Fruit fly (Drosophila melanogaster) whole organism, embryonic: ENCODE measurements around the gene CG13454.
A peak's percentile ranks its signal among the peaks of the same experiment; 100 is the strongest.

Experiments
- Antp ChIP-seq: fragments of 200-800 bp; sonication (Bioruptor generic); optimal IDR thresholded peaks from 3 replicates; lab custom pipeline; 2016; ENCODE audit warnings: missing biosample characterization, missing genetic modification characterization
- Asciz ChIP-seq: fragments of 200-800 bp; sonication (Bioruptor generic); optimal IDR thresholded peaks from 2 replicates; lab custom pipeline; 2017; ENCODE audit warnings: missing biosample characterization, mild to moderate bottlenecking, missing genetic modification characterization, missing genetic modification reagents
- Bgb ChIP-seq: fragments of 200-800 bp; sonication (Bioruptor generic); IDR thresholded peaks from 2 replicates; pipeline ENCODE4 v1.3.6; 2022; ENCODE audit warnings: missing biosample characterization, missing genetic modification characterization; ENCODE audit not compliant: partially characterized antibody
- C15 ChIP-seq: fragments of 200-800 bp; sonication (Bioruptor generic); IDR thresholded peaks from 3 replicates; pipeline ENCODE4 v1.3.6; 2022; ENCODE audit warnings: missing biosample characterization, missing genetic modification characterization
- CG11695 ChIP-seq: fragments of 200-800 bp; sonication (Bioruptor generic); IDR thresholded peaks from 3 replicates; pipeline ENCODE4 v1.3.6; 2022; ENCODE audit warnings: missing biosample characterization, missing genetic modification characterization
- CG12155 ChIP-seq: fragments of 200-800 bp; sonication (Bioruptor generic); optimal IDR thresholded peaks from 3 replicates; lab custom pipeline; 2016; ENCODE audit warnings: missing biosample characterization, missing genetic modification characterization
- CG15269 ChIP-seq: fragments of 200-800 bp; sonication (Bioruptor generic); optimal IDR thresholded peaks from 2 replicates; lab custom pipeline; 2018; ENCODE audit warnings: missing biosample characterization, mild to moderate bottlenecking, missing genetic modification characterization, moderate library complexity
- CG17359 ChIP-seq: fragments of 200-800 bp; sonication (Bioruptor generic); optimal IDR thresholded peaks from 3 replicates; lab custom pipeline; 2018; ENCODE audit warnings: missing biosample characterization, mild to moderate bottlenecking, missing genetic modification characterization, moderate library complexity
- CG17829 ChIP-seq: fragments of 200-800 bp; optimal IDR thresholded peaks from 2 replicates; lab custom pipeline; 2019; ENCODE audit warnings: missing biosample characterization, mild to moderate bottlenecking, missing genetic modification characterization, moderate library complexity
- CG17912 ChIP-seq: fragments of 200-800 bp; sonication (Bioruptor generic); optimal IDR thresholded peaks from 2 replicates; lab custom pipeline; 2018; ENCODE audit warnings: missing biosample characterization, mild to moderate bottlenecking, missing genetic modification characterization
- CG1792 ChIP-seq: fragments of 200-800 bp; sonication (Bioruptor generic); optimal IDR thresholded peaks from 2 replicates; lab custom pipeline; 2016; ENCODE audit warnings: missing biosample characterization, missing genetic modification characterization
- CG18011 ChIP-seq: fragments of 200-800 bp; sonication (Bioruptor generic); optimal IDR thresholded peaks from 2 replicates; lab custom pipeline; 2017; ENCODE audit warnings: missing biosample characterization, missing genetic modification characterization, mild to moderate bottlenecking, moderate library complexity, missing genotype
- CG2120 ChIP-seq: fragments of 200-800 bp; sonication (Bioruptor generic); optimal IDR thresholded peaks from 3 replicates; lab custom pipeline; 2016; ENCODE audit warnings: missing biosample characterization, missing genetic modification characterization
- CG2889 ChIP-seq: fragments of 200-800 bp; sonication (Bioruptor generic); IDR thresholded peaks from 3 replicates; pipeline ENCODE4 v1.3.6; 2022; ENCODE audit warnings: missing biosample characterization, missing genetic modification characterization
- CG30431 ChIP-seq: fragments of 200-800 bp; sonication (Bioruptor generic); optimal IDR thresholded peaks from 2 replicates; lab custom pipeline; 2017; ENCODE audit warnings: missing biosample characterization, missing genetic modification characterization
- CG31365 ChIP-seq: fragments of 200-800 bp; sonication (Bioruptor generic); optimal IDR thresholded peaks from 2 replicates; lab custom pipeline; 2018; ENCODE audit warnings: missing biosample characterization, mild to moderate bottlenecking, missing genetic modification characterization
- CG32532 ChIP-seq: fragments of 200-800 bp; sonication (Bioruptor generic); IDR thresholded peaks from 2 replicates; pipeline ENCODE4 v1.3.6; 2022; ENCODE audit warnings: missing biosample characterization, missing genetic modification characterization
- CG34376 ChIP-seq: fragments of 200-800 bp; sonication (Bioruptor generic); optimal IDR thresholded peaks from 2 replicates; lab custom pipeline; 2018; ENCODE audit warnings: missing biosample characterization, mild to moderate bottlenecking, missing genetic modification characterization
- CG3847 ChIP-seq: fragments of 200-800 bp; sonication (Bioruptor generic); IDR thresholded peaks from 2 replicates; pipeline ENCODE4 v1.3.6; 2022; ENCODE audit warnings: missing biosample characterization, missing genetic modification characterization
- CG6791 ChIP-seq: fragments of 200-800 bp; sonication (Bioruptor generic); IDR thresholded peaks from 3 replicates; pipeline ENCODE4 v1.3.6; 2022; ENCODE audit warnings: missing biosample characterization, missing genetic modification characterization; ENCODE audit not compliant: partially characterized antibody
- CG7372 ChIP-seq: fragments of 200-800 bp; sonication (Bioruptor generic); IDR thresholded peaks from 2 replicates; pipeline ENCODE4 v1.3.6; 2022; ENCODE audit warnings: missing biosample characterization, missing genetic modification characterization
- CG7556 ChIP-seq: fragments of 200-800 bp; sonication (Bioruptor generic); optimal IDR thresholded peaks from 2 replicates; lab custom pipeline; 2017; ENCODE audit warnings: missing biosample characterization, mild to moderate bottlenecking, missing genetic modification characterization
- CoRest ChIP-seq: fragments of 200-800 bp; sonication (Bioruptor generic); optimal IDR thresholded peaks from 3 replicates; lab custom pipeline; 2018; ENCODE audit warnings: missing biosample characterization, mild to moderate bottlenecking, missing genetic modification characterization, moderate library complexity
- Dek ChIP-seq: fragments of 200-800 bp; sonication (Bioruptor generic); optimal IDR thresholded peaks from 3 replicates; lab custom pipeline; 2019; ENCODE audit warnings: missing biosample characterization, mild to moderate bottlenecking, missing genetic modification characterization, moderate library complexity
- Fer1 ChIP-seq: fragments of 200-800 bp; sonication (Bioruptor generic); optimal IDR thresholded peaks from 2 replicates; lab custom pipeline; 2017; ENCODE audit warnings: missing biosample characterization, mild to moderate bottlenecking, missing genetic modification characterization
- HLH4C ChIP-seq: fragments of 200-800 bp; sonication (Bioruptor generic); IDR thresholded peaks from 3 replicates; pipeline ENCODE4 v1.3.6; 2022; ENCODE audit warnings: missing biosample characterization, missing genetic modification characterization; ENCODE audit not compliant: partially characterized antibody
- Jarid2 ChIP-seq: fragments of 200-800 bp; sonication (Bioruptor generic); optimal IDR thresholded peaks from 3 replicates; lab custom pipeline; 2017; ENCODE audit warnings: mild to moderate bottlenecking, missing biosample characterization, missing genetic modification reagents, missing genetic modification characterization
- Mad ChIP-seq: fragments of 200-800 bp; sonication (Bioruptor generic); optimal IDR thresholded peaks from 2 replicates; lab custom pipeline; 2016; ENCODE audit warnings: missing biosample characterization, missing genetic modification characterization
- Sin3A ChIP-seq: fragments of >200 bp; optimal IDR thresholded peaks from 2 replicates; lab custom pipeline; 2018
- ab ChIP-seq: fragments of 200-800 bp; sonication (Bioruptor generic); optimal IDR thresholded peaks from 2 replicates; lab custom pipeline; 2016; ENCODE audit warnings: missing biosample characterization, missing genetic modification characterization
- aop ChIP-seq: fragments of 200-800 bp; sonication (Bioruptor generic); IDR thresholded peaks from 2 replicates; pipeline ENCODE4 v1.3.6; 2022; ENCODE audit warnings: missing biosample characterization, missing genetic modification characterization
- cas ChIP-seq: fragments of 200-800 bp; sonication (Bioruptor generic); IDR thresholded peaks from 2 replicates; pipeline ENCODE4 v1.3.6; 2022; ENCODE audit warnings: missing biosample characterization, missing genetic modification characterization
- chn ChIP-seq: fragments of 200-800 bp; sonication (Bioruptor generic); optimal IDR thresholded peaks from 2 replicates; lab custom pipeline; 2016; ENCODE audit warnings: missing biosample characterization, missing genetic modification characterization
- crc ChIP-seq: fragments of 200-800 bp; sonication (Bioruptor generic); optimal IDR thresholded peaks from 2 replicates; lab custom pipeline; 2016; ENCODE audit warnings: missing biosample characterization, missing genetic modification characterization
- crp ChIP-seq, 2 experiments: fragments of 200-800 bp; sonication (Bioruptor generic); optimal IDR thresholded peaks; 2 replicates in 1 of 2; 3 replicates in 1 of 2; lab custom pipeline; 2017; ENCODE audit warnings: missing biosample characterization in 2 of 2, missing genetic modification characterization in 2 of 2, mild to moderate bottlenecking in 1 of 2, moderate library complexity in 1 of 2
- danr ChIP-seq: fragments of 200-800 bp; sonication (Bioruptor generic); IDR thresholded peaks from 2 replicates; pipeline ENCODE4 v1.3.6; 2022; ENCODE audit warnings: missing biosample characterization, missing genetic modification characterization
- dimm ChIP-seq: fragments of 200-800 bp; sonication (Bioruptor generic); IDR thresholded peaks from 2 replicates; pipeline ENCODE4 v1.3.6; 2022; ENCODE audit warnings: missing biosample characterization, missing genetic modification characterization
- dmrt11E ChIP-seq: fragments of 200-800 bp; sonication (Bioruptor generic); optimal IDR thresholded peaks from 3 replicates; lab custom pipeline; 2018; ENCODE audit warnings: missing biosample characterization, mild to moderate bottlenecking, missing genetic modification characterization, moderate library complexity
- kah ChIP-seq: fragments of 200-800 bp; sonication (Bioruptor generic); optimal IDR thresholded peaks from 2 replicates; lab custom pipeline; 2018; ENCODE audit warnings: missing biosample characterization, mild to moderate bottlenecking, missing genetic modification characterization
- ken ChIP-seq: fragments of 200-800 bp; sonication (Bioruptor generic); IDR thresholded peaks from 3 replicates; pipeline ENCODE4 v1.3.6; 2022; ENCODE audit warnings: missing biosample characterization, missing genetic modification characterization
- nmo ChIP-seq: fragments of 200-800 bp; sonication (Bioruptor generic); optimal IDR thresholded peaks from 2 replicates; lab custom pipeline; 2018; ENCODE audit warnings: missing biosample characterization, mild to moderate bottlenecking, missing genetic modification characterization, moderate library complexity
- row ChIP-seq: fragments of 200-800 bp; sonication (Bioruptor generic); IDR thresholded peaks from 3 replicates; pipeline ENCODE4 v1.3.6; 2022; ENCODE audit warnings: missing biosample characterization, missing genetic modification characterization
- scrt ChIP-seq: fragments of 200-800 bp; sonication (Bioruptor generic); optimal IDR thresholded peaks from 2 replicates; lab custom pipeline; 2018; ENCODE audit warnings: missing biosample characterization, mild to moderate bottlenecking, missing genetic modification characterization, moderate library complexity
- sob ChIP-seq: fragments of 200-800 bp; sonication (Bioruptor generic); IDR thresholded peaks from 2 replicates; pipeline ENCODE4 v1.3.6; 2022; ENCODE audit warnings: missing biosample characterization, missing genetic modification characterization
- stc ChIP-seq: fragments of 200-800 bp; sonication (Bioruptor generic); IDR thresholded peaks from 2 replicates; pipeline ENCODE4 v1.3.6; 2022; ENCODE audit warnings: missing biosample characterization, missing genetic modification characterization
- ttk ChIP-seq: fragments of 200-800 bp; sonication (Bioruptor generic); IDR thresholded peaks from 2 replicates; pipeline ENCODE4 v2.1.2; 2022; ENCODE audit warnings: missing biosample characterization, missing genetic modification characterization
- vnd ChIP-seq: fragments of 200-800 bp; sonication (Bioruptor generic); IDR thresholded peaks from 3 replicates; pipeline ENCODE4 v1.3.6; 2022; ENCODE audit warnings: missing biosample characterization, missing genetic modification characterization; ENCODE audit not compliant: partially characterized antibody
- wdn ChIP-seq: fragments of 200-800 bp; sonication (Bioruptor generic); IDR thresholded peaks from 2 replicates; pipeline ENCODE4 v1.3.6; 2022; ENCODE audit warnings: missing biosample characterization, missing genetic modification characterization
- yki ChIP-seq: fragments of >200 bp; optimal IDR thresholded peaks from 3 replicates; lab custom pipeline; 2018

The CG13454 gene

DNA sequence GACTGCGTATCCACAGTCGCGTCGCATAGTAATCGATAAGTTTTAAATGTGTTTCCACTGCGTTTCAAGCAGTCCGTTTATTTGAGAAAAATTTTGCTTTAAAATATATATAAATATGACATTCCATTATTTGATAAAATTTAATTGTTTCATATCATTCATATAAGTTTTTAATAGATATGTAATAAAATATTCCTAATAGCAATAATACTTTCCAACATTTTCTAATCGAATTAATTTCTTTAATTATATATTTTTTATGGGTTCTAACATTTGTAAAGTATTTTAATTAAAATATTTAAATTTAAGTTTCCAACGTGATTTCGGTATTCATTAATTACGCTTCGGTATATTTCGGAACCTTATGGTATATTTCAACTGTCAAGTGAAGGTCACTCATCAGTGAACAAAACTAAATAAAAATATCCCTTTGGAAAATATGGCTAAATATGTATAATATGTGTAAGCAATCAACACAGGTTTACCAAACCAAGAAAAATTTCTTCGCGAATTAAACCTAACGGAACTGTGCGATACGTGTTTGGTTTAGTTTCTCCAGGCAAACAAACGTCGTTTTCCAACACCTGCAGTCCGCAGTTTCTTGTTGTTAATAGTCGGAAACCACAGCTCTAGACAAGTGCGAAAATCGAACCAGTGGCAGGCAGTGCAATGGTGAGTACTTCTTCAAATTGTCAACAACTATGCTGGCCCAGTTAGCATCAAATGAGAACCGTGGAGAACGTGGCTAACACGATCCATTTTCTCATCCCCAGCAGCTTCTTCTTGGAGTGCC, 46.4 kb upstream of the CG13454 start, which contains the start of the genes CG7739 and SCCRO (continued):
- TF ChIP-seq ken (GFP tag; lab: Robert Waterston, UW) (0 out of 3 replicates have a peak, but pooled peaks have one; percentile 52), CG7372 (GFP tag; lab: Robert Waterston, UW) (peak; percentile 61), crp (GFP tag; optimal IDR thresholded peaks at IDR 0.05; lab: Kevin White, UChicago) (peak in 1 of 2 experiments; percentile 70), CG17912 (peak; percentile 28), Antp (peak; percentile 26), stc (GFP tag; lab: Robert Waterston, UW) (peak; percentile 54; the same call in 1 of the 2 replicates), CG7556 (peak; percentile 33), CG32532 (GFP tag; lab: Robert Waterston, UW) (peak; percentile 87), Dek (tag; lab: Kevin White, UChicago) (peak; percentile 78), dmrt11E (tag; lab: Kevin White, UChicago) (peak; percentile 50), ttk (GFP tag; lab: Robert Waterston, UW) (peak; percentile 66), Jarid2 (GFP tag; lab: Kevin White, UChicago) (no peak), kah (GFP tag; lab: Kevin White, UChicago) (no peak), CG17359 (peak; percentile 54), ab (GFP tag; lab: Kevin White, UChicago) (no peak), CG31365 (tag; lab: Kevin White, UChicago) (no peak), vnd (GFP tag; lab: Robert Waterston, UW) (peak; percentile 7; the same call in 1 of the 3 replicates), crc (no peak), Mad (GFP tag; lab: Kevin White, UChicago) (peak; percentile 42), CoRest (tag; lab: Kevin White, UChicago) (peak; percentile 74), aop (no peak), Sin3A (lab: Kevin White, UChicago) (peak; percentile 66), Asciz (GFP tag; lab: Kevin White, UChicago) (no peak), Bgb (GFP tag; lab: Robert Waterston, UW) (no peak), HLH4C (GFP tag; lab: Robert Waterston, UW) (no peak; the same call in 1 of the 3 replicates), CG2889 (peak; percentile 56; the same call in 1 of the 3 replicates), CG6791 (GFP tag; lab: Robert Waterston, UW) (peak; percentile 46; the same call in 2 of the 3 replicates), nmo (GFP tag; lab: Kevin White, UChicago) (peak; percentile 65), CG3847 (GFP tag; lab: Robert Waterston, UW) (peak; percentile 53), dimm (no peak), scrt (no peak), CG34376 (GFP tag; lab: Kevin White, UChicago) (peak; percentile 3), CG1792 (GFP tag; lab: Kevin White, UChicago) (no peak), yki (no peak), CG15269 (tag; lab: Kevin White, UChicago) (peak; percentile 76), cas (GFP tag; lab: Robert Waterston, UW) (peak; percentile 78), CG17829 (tag; lab: Kevin White, UChicago) (peak; percentile 71), row (GFP tag; lab: Robert Waterston, UW) (peak; percentile 66), CG12155 (peak; percentile 46), C15 (GFP tag; lab: Robert Waterston, UW) (no peak), CG11695 (GFP tag; lab: Robert Waterston, UW) (peak; percentile 75), danr (GFP tag; lab: Robert Waterston, UW) (peak; percentile 8; the same call in 1 of the 2 replicates), CG18011 (GFP tag; lab: Kevin White, UChicago) (no peak), sob (GFP tag; lab: Robert Waterston, UW) (peak; percentile 70), CG2120 (GFP tag; lab: Kevin White, UChicago) (peak; percentile 40), chn (GFP tag; lab: Kevin White, UChicago) (peak; percentile 49), wdn (GFP tag; lab: Robert Waterston, UW) (peak; percentile 68), CG30431 (GFP tag; lab: Kevin White, UChicago) (no peak), Fer1 (GFP tag; lab: Kevin White, UChicago) (no peak)
